Worm (Caenorhabditis elegans): ENCODE measurements around the gene F46F2.5.

F46F2.5 gene

DNA sequence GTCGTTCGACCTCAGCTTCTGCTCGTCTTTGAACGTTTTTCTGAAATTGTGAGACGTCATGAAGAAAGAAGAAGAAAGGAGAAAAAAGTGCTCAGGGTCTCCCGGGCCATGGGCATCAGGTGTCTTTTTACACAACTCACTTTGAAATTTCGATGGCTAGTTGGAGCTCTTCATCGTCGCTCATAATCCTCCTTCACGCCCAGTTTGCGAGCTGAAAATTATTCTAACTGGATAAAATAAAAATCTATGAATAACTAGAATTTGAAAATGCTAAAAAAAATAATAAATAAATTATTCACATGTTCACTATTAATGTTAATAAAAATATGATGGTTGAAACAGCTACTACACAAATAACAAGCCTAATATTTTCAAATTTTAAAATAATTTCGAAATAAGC, 16.3 kb upstream of the F46F2.5 start, which contains the start of gene piki-1:
TSS of gene piki-1 (minus strand) at position 218 of the 400 bp plus-strand sequence.
- TF ChIP-seq ztf-18 (tag; optimal IDR thresholded peaks at IDR 0.05) = no peak
- TF ChIP-seq F49E8.2 (tag; optimal IDR thresholded peaks at IDR 0.05; ENCODE audit: insufficient read depth) = no peak
- no peak for TF ChIP-seq ccch-3 (GFP tag; optimal IDR thresholded peaks at IDR 0.05)
- TF ChIP-seq snpc-1.3 (tag; optimal IDR thresholded peaks at IDR 0.05; ENCODE audit: insufficient read depth) = no peak
- TF ChIP-seq K12H6.12 (tag; optimal IDR thresholded peaks at IDR 0.05) = no peak
- TF ChIP-seq B0336.3 (GFP tag; IDR thresholded peaks at IDR 0.05) = no peak
- no peak for TF ChIP-seq F55B11.4 (tag; optimal IDR thresholded peaks at IDR 0.05; ENCODE audit: borderline replicate concordance, insufficient read depth)
- no peak for TF ChIP-seq nfya-1 (tag; optimal IDR thresholded peaks at IDR 0.05; ENCODE audit: borderline replicate concordance, insufficient read depth)
- no peak for TF ChIP-seq nhr-90 (tag; optimal IDR thresholded peaks at IDR 0.05)
- TF ChIP-seq lag-1 (GFP tag; IDR thresholded peaks at IDR 0.05) = no peak
- no peak for TF ChIP-seq gei-17 (GFP tag; optimal IDR thresholded peaks at IDR 0.05)
- TF ChIP-seq zim-3 (tag; optimal IDR thresholded peaks at IDR 0.05) = no peak
- TF ChIP-seq ZK185.1 (tag; optimal IDR thresholded peaks at IDR 0.05; ENCODE audit: poor library complexity, severe bottlenecking) = no peak
- TF ChIP-seq efl-1 (GFP tag; optimal IDR thresholded peaks at IDR 0.05) = no peak
- no peak for TF ChIP-seq T07F8.4 (tag; optimal IDR thresholded peaks at IDR 0.05)
- TF ChIP-seq unc-62 (GFP tag; optimal IDR thresholded peaks at IDR 0.05) = no peak
- no peak for TF ChIP-seq C17E4.6 (GFP tag; IDR thresholded peaks at IDR 0.05)

- peak; percentile 5 for TF ChIP-seq nhr-80 (tag; optimal IDR thresholded peaks at IDR 0.05)
- TF ChIP-seq snpc-1.3 (tag; optimal IDR thresholded peaks at IDR 0.05; ENCODE audit: insufficient read depth) = no peak
- no peak for TF ChIP-seq tlf-1 (GFP tag; optimal IDR thresholded peaks at IDR 0.05)
- no peak for TF ChIP-seq egl-18 (GFP tag; IDR thresholded peaks at IDR 0.05)
- TF ChIP-seq lin-35 (GFP tag; optimal IDR thresholded peaks at IDR 0.05) = no peak
- TF ChIP-seq dpl-1 (GFP tag; optimal IDR thresholded peaks at IDR 0.05) = no peak
- no peak for TF ChIP-seq ztf-25 (GFP tag; IDR thresholded peaks at IDR 0.05)
- no peak for TF ChIP-seq D2030.7 (GFP tag; IDR thresholded peaks at IDR 0.05)
- TF ChIP-seq madf-3 (GFP tag; IDR thresholded peaks at IDR 0.05) = 0 out of 2 replicates have a peak, but pooled peaks have one; percentile 32
- no peak for TF ChIP-seq him-1 (tag; optimal IDR thresholded peaks at IDR 0.05)
Observed at ce11 chrX:15246595-15246994, 15.9 kb upstream of the F46F2.5 start.

DNA sequence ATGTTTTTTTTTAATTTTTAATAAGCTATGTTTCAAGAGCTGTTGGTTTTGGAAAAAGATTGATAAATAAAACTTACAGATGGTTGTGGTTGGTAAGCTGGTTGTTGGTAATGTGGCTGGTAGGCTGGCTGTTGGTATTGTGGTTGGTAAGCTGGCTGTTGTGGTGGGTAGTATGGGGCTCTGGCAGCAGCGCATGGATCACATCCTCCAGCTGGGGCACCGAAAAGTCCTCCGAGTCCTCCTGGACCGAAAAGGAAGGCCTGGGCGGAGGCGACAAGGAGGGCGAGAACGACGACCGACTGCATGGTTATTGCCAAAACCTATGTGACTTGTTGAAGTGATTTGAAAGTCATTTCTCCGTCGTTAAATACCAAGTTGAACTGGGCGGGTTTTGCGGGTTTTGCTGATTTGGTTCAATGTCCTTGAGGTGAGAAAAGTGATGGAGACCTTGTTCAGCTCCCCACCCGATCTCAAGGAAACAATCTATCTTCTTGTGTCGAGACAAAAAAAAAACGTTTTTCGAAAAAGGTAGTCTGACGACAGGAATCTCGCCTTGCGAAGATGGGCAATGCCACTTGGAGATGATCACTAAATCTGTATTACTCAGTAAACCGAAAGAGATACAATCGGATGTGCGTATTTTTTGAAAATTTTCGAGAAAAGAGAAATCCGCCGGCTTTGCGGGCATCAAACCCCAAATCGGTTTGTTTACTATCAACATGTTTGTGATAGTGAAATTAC, 2.4 kb upstream of the F46F2.5 start, which contains the start of gene F46F2.3:
TSS of gene F46F2.3 (minus strand) at position 341 of the 741 bp plus-strand sequence.
- peak; percentile 68 for TF ChIP-seq zfh-2 (GFP tag; conservative IDR thresholded peaks at IDR 0.05)
- no peak for TF ChIP-seq zim-3 (tag; optimal IDR thresholded peaks at IDR 0.05)

ce11 chrX:15262875-15263274, 352 bp downstream of the F46F2.5 start:
- TF ChIP-seq lir-1 (GFP tag; conservative IDR thresholded peaks at IDR 0.05) = no peak
- no peak for TF ChIP-seq ceh-91 (GFP tag; IDR thresholded peaks at IDR 0.05)
- TF ChIP-seq bed-2 (GFP tag; IDR thresholded peaks at IDR 0.05) = no peak
- no peak for TF ChIP-seq cebp-2 (GFP tag; IDR thresholded peaks at IDR 0.05)
- no peak for TF ChIP-seq snpc-1.3 (tag; optimal IDR thresholded peaks at IDR 0.05; ENCODE audit: insufficient read depth)
- no peak for TF ChIP-seq fkh-3 (tag; optimal IDR thresholded peaks at IDR 0.05)
- no peak for TF ChIP-seq ztf-25 (GFP tag; IDR thresholded peaks at IDR 0.05)
- no peak for TF ChIP-seq zfh-2 (GFP tag; conservative IDR thresholded peaks at IDR 0.05)
- TF ChIP-seq ccch-3 (GFP tag; optimal IDR thresholded peaks at IDR 0.05) = no peak
- TF ChIP-seq xnd-1 (tag; optimal IDR thresholded peaks at IDR 0.05) = no peak
- TF ChIP-seq F37B4.10 (GFP tag; IDR thresholded peaks at IDR 0.05) = no peak
- TF ChIP-seq madf-3 (GFP tag; IDR thresholded peaks at IDR 0.05) = no peak
- no peak for TF ChIP-seq him-1 (tag; optimal IDR thresholded peaks at IDR 0.05)

Data from whole organism, young adult.